Worm (Caenorhabditis elegans): Measurements from ENCODE around the gene F40B5.2.

DNA sequence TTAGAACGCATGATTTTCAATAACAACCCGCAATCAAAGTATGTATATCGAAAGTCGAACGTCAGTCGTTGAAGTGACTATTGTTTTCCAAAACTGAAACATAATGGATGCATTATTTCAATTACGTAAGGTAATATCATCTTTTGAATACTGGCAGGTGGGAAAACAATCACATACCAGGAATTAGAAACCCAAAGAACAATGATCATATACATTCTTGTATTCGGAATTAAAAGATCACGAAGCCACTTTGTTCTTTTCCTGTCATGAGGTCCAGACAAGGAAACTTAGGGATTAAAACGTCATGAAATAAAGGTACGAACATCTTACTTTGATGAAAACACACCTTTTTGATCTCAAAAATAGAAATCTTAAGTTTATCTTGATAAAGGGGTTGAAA, 5.3 kb upstream of the F40B5.2 start:
- TF ChIP-seq B0336.3 (GFP tag; IDR thresholded peaks at IDR 0.05) (no peak), lin-26 (GFP tag; IDR thresholded peaks at IDR 0.05) (no peak), sea-2 (GFP tag; IDR thresholded peaks at IDR 0.05) (no peak), Y53G8AR.9 (GFP tag; conservative IDR thresholded peaks at IDR 0.05) (no peak), hrde-1 (tag; optimal IDR thresholded peaks at IDR 0.05; ENCODE audit: borderline replicate concordance) (no peak), mcd-1 (GFP tag; IDR thresholded peaks at IDR 0.05) (no peak), tbx-9 (tag; optimal IDR thresholded peaks at IDR 0.05; ENCODE audit: borderline replicate concordance) (no peak)
